Worm (Caenorhabditis elegans) whole organism, L4 larva: ENCODE results near the gene F54E4.4.

Source experiments
- ces-1 ChIP-seq: fragments of 150-350 bp; sonication (generic microtip); optimal IDR thresholded peaks from 4 replicates; lab custom pipeline; 2014; ENCODE audit warnings: missing biosample characterization, missing genetic modification reagents, missing genetic modification characterization
- daf-12 ChIP-seq: fragments of 150-350 bp; optimal IDR thresholded peaks from 2 replicates; lab custom pipeline; 2014; ENCODE audit warnings: missing biosample characterization, missing genetic modification reagents, missing genetic modification characterization
- dmd-6 ChIP-seq: fragments of 200-800 bp; sonication (Bioruptor generic); IDR thresholded peaks from 2 replicates; pipeline ENCODE4 v1.3.6; 2022; ENCODE audit warnings: missing genetic modification reagents, missing genetic modification characterization, missing compliant biosample characterization
- nhr-11 ChIP-seq: fragments of 150-350 bp; optimal IDR thresholded peaks from 2 replicates; lab custom pipeline; 2014; ENCODE audit warnings: missing biosample characterization, missing genetic modification characterization
- zag-1 ChIP-seq: fragments of 150-350 bp; optimal IDR thresholded peaks from 2 replicates; lab custom pipeline; 2014; ENCODE audit warnings: missing biosample characterization, missing genetic modification characterization

DNA sequence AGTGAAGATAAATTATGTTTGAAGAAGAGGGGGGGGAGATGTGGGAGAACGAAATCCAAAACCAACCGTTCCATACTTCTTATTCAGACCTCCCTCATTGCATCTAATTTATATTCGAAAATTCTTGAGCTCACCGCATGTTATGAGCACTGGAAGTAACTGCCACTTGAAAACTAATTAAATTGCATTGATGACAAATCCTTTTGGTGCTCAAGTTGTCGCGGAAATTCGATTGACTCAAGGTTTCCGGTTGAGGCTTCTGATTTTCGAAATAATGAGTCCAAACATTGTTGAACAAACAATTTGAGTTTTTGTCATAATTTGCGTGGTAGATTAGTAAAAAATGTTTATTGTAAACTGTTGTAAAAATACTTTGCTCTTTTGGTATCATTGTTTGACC, 6.8 kb upstream of the F54E4.4 start:
- TF ChIP-seq daf-12 (tag; lab: Kevin White, UChicago) (no peak), dmd-6 (no peak), nhr-11 (tag; lab: Kevin White, UChicago) (no peak), ces-1 (GFP tag; lab: Kevin White, UChicago) (no peak), zag-1 (tag; lab: Kevin White, UChicago) (no peak)
